Worm (Caenorhabditis elegans): ENCODE results near the gene F53E4.2.

- no peak for TF ChIP-seq unc-62 (GFP tag; optimal IDR thresholded peaks at IDR 0.05 in 1 of 2)
- TF ChIP-seq unc-62 (tag; optimal IDR thresholded peaks at IDR 0.05) = no peak
- TF ChIP-seq madf-5 (GFP tag; IDR thresholded peaks at IDR 0.05) = no peak
- TF ChIP-seq ceh-28 (tag; optimal IDR thresholded peaks at IDR 0.05) = no peak
- TF ChIP-seq madf-9 (GFP tag; conservative IDR thresholded peaks at IDR 0.05) = no peak
- no peak for TF ChIP-seq ceh-82 (tag; optimal IDR thresholded peaks at IDR 0.05)
- TF ChIP-seq F26F4.8 (GFP tag; conservative IDR thresholded peaks at IDR 0.05) = no peak
- no peak for TF ChIP-seq mep-1 (tag; optimal IDR thresholded peaks at IDR 0.05)
- TF ChIP-seq unc-39 (tag; optimal IDR thresholded peaks at IDR 0.05) = no peak
- no peak for TF ChIP-seq snpc-4 (tag; optimal IDR thresholded peaks at IDR 0.05)
- no peak for TF ChIP-seq lin-38 (GFP tag; IDR thresholded peaks at IDR 0.05)
- no peak for TF ChIP-seq hlh-30 (tag; optimal IDR thresholded peaks at IDR 0.05; ENCODE audit: insufficient read depth)
- TF ChIP-seq T20F7.1 (GFP tag; optimal IDR thresholded peaks at IDR 0.05) = no peak
- TF ChIP-seq lir-3 (tag; optimal IDR thresholded peaks at IDR 0.05) = no peak
- no peak for TF ChIP-seq tra-1 (GFP tag; IDR thresholded peaks at IDR 0.05)
These were observed 39.5 kb downstream of the F53E4.2 start, which contains the start of gene nhr-198 for ce11 chrV:15693682-15694081.

Measured in whole organism, L4 larva.